Worm (Caenorhabditis elegans): ENCODE results near the gene tsp-12.

tsp-12 gene

DNA sequence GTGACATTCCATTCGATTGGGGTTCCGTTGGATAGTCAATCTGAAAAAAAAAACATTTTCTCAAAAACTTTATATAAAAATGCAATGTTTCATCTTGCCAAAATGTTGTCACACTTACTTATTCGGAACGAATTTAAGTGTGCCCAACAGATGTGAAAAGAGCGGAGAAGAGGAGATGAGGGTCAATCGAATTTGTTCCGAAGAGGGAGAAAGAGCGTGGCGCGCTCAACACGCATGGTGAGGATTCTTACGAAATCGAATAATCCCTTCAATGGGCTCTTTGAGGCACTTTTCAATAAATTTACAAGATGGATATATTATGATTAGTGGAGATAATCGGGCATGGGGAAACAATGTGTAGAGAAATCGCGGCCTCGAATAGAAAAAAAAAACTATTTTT lies 20.4 kb upstream of the tsp-12 start:
- TF ChIP-seq ceh-90 (tag; optimal IDR thresholded peaks at IDR 0.05) (no peak), snu-23 (GFP tag; optimal IDR thresholded peaks at IDR 0.05) (no peak), nhr-71 (tag; optimal IDR thresholded peaks at IDR 0.05) (peak; percentile 21), fkh-10 (GFP tag; optimal IDR thresholded peaks at IDR 0.05) (peak; percentile 92), ces-1 (GFP tag; optimal IDR thresholded peaks at IDR 0.05) (peak; percentile 38), grh-1 (GFP tag; IDR thresholded peaks at IDR 0.05) (no peak), lin-14 (GFP tag; optimal IDR thresholded peaks at IDR 0.05) (peak; percentile 84)

DNA sequence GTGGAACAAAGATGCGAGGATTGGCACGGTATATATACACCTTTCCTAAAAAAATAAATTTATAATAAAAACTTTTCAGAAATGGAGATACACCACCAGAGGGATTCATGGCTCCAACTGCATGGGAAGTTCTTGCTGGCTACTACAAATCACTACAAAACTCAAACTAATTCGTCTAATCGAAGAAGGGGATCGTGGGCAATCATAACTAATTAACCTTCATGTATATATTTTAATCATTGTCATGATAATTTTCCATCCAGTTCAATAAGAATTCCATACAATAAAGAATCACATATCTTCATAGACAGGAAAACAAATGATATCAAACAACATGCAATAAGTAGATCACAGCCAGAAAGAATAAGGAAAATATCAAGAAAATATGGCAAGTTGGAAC lies 13.7 kb upstream of the tsp-12 start:
- no peak for TF ChIP-seq snu-23 (GFP tag; optimal IDR thresholded peaks at IDR 0.05)
- TF ChIP-seq lin-13 (GFP tag; optimal IDR thresholded peaks at IDR 0.05) = no peak
- no peak for TF ChIP-seq nhr-12 (tag; optimal IDR thresholded peaks at IDR 0.05)
- TF ChIP-seq mdl-1 (tag; optimal IDR thresholded peaks at IDR 0.05) = no peak
- TF ChIP-seq alr-1 (tag; optimal IDR thresholded peaks at IDR 0.05; ENCODE audit: borderline replicate concordance) = no peak
- no peak for TF ChIP-seq dsc-1 (tag; optimal IDR thresholded peaks at IDR 0.05)
- no peak for TF ChIP-seq lin-39 (tag; optimal IDR thresholded peaks at IDR 0.05)
- no peak for TF ChIP-seq xbp-1 (tag; optimal IDR thresholded peaks at IDR 0.05)
- TF ChIP-seq rnt-1 (tag; optimal IDR thresholded peaks at IDR 0.05) = no peak
- TF ChIP-seq zag-1 (tag; optimal IDR thresholded peaks at IDR 0.05) = no peak

DNA sequence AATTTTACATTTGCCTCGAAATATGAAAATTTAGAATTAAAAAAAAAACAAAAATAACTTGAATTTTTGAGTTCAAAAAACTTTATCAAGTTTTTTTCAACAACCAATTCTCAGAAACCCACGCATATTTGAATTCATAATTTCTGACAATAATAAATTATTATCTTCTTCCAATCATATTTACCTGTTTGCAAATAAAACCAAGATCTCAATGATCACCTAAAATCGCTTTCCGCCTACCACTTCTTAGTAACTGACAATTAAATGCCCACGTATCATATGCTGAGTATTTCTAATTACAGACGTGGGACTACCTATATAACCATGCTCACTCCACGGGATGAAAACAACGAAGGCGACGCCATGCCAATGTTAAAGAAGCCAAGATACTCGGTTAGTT lies 11.3 kb upstream of the tsp-12 start, which contains the start of gene pps-1:
pps-1 (plus strand) TSS at position 301 of the 400 bp plus-strand sequence.
- TF ChIP-seq pax-3 (tag; optimal IDR thresholded peaks at IDR 0.05) (peak; percentile 25), hlh-17 (GFP tag; optimal IDR thresholded peaks at IDR 0.05; ENCODE audit: borderline replicate concordance) (no peak), fkh-8 (tag; optimal IDR thresholded peaks at IDR 0.05) (peak; percentile 6), lsy-2 (tag; optimal IDR thresholded peaks at IDR 0.05) (no peak)

DNA sequence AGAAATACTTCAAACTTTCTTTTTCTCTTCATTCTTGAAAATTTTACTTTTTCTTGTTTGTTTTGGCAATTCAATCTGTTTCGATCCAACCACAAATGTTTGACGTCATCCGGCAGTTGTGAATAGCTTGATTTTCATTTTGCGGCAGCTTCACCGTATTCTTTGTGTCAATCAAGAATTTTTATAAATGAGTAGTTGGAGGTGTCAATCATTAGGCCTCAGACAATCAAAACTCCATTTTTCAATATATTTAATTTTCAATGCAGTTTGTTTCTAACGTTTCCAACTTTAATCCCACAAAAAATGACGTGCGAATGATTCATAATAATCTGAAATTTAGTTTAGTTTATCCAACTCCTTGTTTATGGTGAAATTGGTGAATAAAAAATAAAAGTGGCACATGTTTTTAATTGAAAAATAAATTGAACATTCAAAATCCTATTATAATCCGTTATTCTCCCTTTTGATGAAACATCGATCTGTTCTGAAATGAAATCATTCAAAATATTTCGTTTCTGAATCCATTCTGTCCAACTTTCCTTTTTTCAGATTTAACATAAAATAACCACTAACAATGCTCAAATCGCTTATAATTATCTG lies 7.2 kb upstream of the tsp-12 start, which contains the start of gene ttr-53:
ttr-53 (plus strand) TSS at position 550 of the 600 bp plus-strand sequence.
- TF ChIP-seq mef-2 (tag; optimal IDR thresholded peaks at IDR 0.05) (no peak), tlp-1 (tag; optimal IDR thresholded peaks at IDR 0.05) (no peak), C16A3.4 (tag; optimal IDR thresholded peaks at IDR 0.05) (no peak), unc-98 (GFP tag; IDR thresholded peaks at IDR 0.05) (no peak)

DNA sequence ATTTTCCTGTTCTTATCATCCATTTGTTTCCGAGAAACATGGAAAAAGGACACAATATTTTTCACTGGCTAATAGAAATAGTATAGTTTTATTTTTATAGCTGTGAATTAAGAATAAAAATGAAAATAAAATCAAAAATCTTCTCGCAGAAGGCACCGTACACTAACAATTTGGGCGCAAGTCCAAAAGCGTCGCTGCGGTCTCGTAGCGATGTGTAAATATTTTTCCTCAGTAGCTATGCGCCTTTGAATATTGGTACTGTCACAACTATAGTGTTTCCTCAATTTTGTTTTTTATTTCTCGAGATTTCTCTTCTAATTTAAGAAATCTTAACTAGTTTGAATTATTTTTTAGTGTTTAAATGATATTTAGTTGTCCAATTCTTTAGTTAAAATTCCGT lies 6.6 kb upstream of the tsp-12 start:
- no peak for TF ChIP-seq ces-1 (GFP tag; optimal IDR thresholded peaks at IDR 0.05)
- TF ChIP-seq isw-1 (GFP tag; IDR thresholded peaks at IDR 0.05) = no peak
- no peak for TF ChIP-seq nhr-11 (tag; optimal IDR thresholded peaks at IDR 0.05)
- TF ChIP-seq elt-2 (tag; optimal IDR thresholded peaks at IDR 0.05) = no peak
- TF ChIP-seq nhr-84 (tag; optimal IDR thresholded peaks at IDR 0.05) = no peak
- no peak for TF ChIP-seq ztf-11 (tag; optimal IDR thresholded peaks at IDR 0.05)
- TF ChIP-seq xbp-1 (tag; optimal IDR thresholded peaks at IDR 0.05) = no peak
- no peak for TF ChIP-seq lin-14 (GFP tag; optimal IDR thresholded peaks at IDR 0.05)
- no peak for TF ChIP-seq unc-62 (GFP tag; optimal IDR thresholded peaks at IDR 0.05)
- TF ChIP-seq Y116A8C.19 (tag; optimal IDR thresholded peaks at IDR 0.05; ENCODE audit: borderline replicate concordance) = no peak
- TF ChIP-seq tbx-2 (tag; optimal IDR thresholded peaks at IDR 0.05) = no peak
- no peak for TF ChIP-seq nhr-19 (GFP tag; conservative IDR thresholded peaks at IDR 0.05)
- no peak for TF ChIP-seq nhr-47 (tag; optimal IDR thresholded peaks at IDR 0.05)
- TF ChIP-seq dsc-1 (tag; optimal IDR thresholded peaks at IDR 0.05) = no peak
- no peak for TF ChIP-seq unc-30 (tag; optimal IDR thresholded peaks at IDR 0.05)
- TF ChIP-seq egl-27 (tag; optimal IDR thresholded peaks at IDR 0.05) = no peak

Measured in whole organism, L1 larva.